Worm (Caenorhabditis elegans): ENCODE measurements around the gene Y62H9A.10.

- TF ChIP-seq lin-11 (tag; optimal IDR thresholded peaks at IDR 0.05) (no peak), skn-1 (tag; optimal IDR thresholded peaks at IDR 0.05) (no peak), nhr-77 (tag; optimal IDR thresholded peaks at IDR 0.05) (no peak), egl-27 (tag; optimal IDR thresholded peaks at IDR 0.05) (no peak), dmd-4 (tag; optimal IDR thresholded peaks at IDR 0.05) (no peak), mdl-1 (tag; optimal IDR thresholded peaks at IDR 0.05) (no peak), sem-4 (tag; optimal IDR thresholded peaks at IDR 0.05) (no peak), sma-9 (GFP tag; optimal IDR thresholded peaks at IDR 0.05) (no peak), sma-9 (tag; optimal IDR thresholded peaks at IDR 0.05) (no peak), nhr-10 (tag; optimal IDR thresholded peaks at IDR 0.05) (no peak), unc-39 (tag; optimal IDR thresholded peaks at IDR 0.05) (no peak), F13H6.1 (tag; optimal IDR thresholded peaks at IDR 0.05) (no peak)
Observed at ce11 chrX:11920723-11921283, 18.2 kb upstream of the Y62H9A.10 start, which contains the start of gene Y62H9A.14.

Data from whole organism, L2 larva.